Fruit fly (Drosophila melanogaster): ENCODE data around the gene nero.

Gene nero

DNA sequence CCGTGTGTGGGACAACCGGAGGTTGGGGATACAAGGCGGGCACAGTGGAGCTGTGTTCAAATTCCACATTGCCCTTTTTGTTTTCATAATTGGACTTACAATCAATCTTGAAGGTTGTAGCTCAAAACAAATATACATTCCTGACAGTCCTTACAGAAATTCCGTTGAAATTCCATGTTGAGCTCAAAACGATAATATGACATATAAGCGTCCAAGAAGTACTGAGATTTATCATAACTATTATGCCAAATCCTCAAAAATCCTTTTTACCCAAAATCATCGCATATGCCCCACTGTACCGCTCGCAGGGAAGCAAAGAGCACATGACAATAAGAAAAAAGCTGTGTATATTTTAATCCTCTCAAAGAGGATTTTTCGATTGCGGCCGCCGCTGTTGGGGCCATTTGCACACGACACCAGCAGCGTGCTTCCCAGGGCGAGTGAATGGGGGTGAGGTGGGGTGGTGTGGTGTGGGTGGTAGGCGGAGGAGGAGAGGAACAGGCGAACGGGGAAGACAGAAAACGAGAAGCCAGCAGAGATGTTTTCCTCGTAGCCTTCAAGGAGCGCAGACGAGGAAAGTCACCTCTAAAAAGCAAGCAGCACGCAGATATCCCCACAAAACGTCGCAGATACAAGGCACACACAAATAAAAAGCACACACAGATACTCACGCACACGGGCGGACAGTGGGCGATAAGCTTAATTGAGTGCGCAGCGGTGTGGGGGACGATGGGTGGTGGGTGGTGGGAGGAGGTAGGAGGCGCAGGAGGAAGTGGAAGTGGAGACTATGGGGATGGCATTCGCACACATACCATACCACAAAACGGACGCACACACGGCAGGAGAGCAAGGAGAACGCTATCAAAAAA is 29.8 kb downstream of the nero start (continued):
- TF ChIP-seq eg (GFP tag; IDR thresholded peaks at IDR 0.05) (peak; percentile 55; the same call in 1 of the 3 replicates), Hr38 (GFP tag; optimal IDR thresholded peaks at IDR 0.05) (no peak), CG6276 (GFP tag; optimal IDR thresholded peaks at IDR 0.05) (peak; percentile 66), Sox15 (GFP tag; optimal IDR thresholded peaks at IDR 0.05) (peak; percentile 81), Sox102F (GFP tag; optimal IDR thresholded peaks at IDR 0.05) (peak; percentile 84), CG15336 (GFP tag; IDR thresholded peaks at IDR 0.05) (peak; percentile 74), CG11902 (GFP tag; optimal IDR thresholded peaks at IDR 0.05) (peak; percentile 67), CG3919 (GFP tag; optimal IDR thresholded peaks at IDR 0.05) (peak; percentile 80), OdsH (GFP tag; optimal IDR thresholded peaks at IDR 0.05) (peak; percentile 88), acj6 (GFP tag; optimal IDR thresholded peaks at IDR 0.05) (peak; percentile 87), Met (GFP tag; optimal IDR thresholded peaks at IDR 0.05) (peak; percentile 89), Hr39 (GFP tag; optimal IDR thresholded peaks at IDR 0.05) (peak; percentile 87), Ets96B (tag; optimal IDR thresholded peaks at IDR 0.05) (peak; percentile 80), dsx (GFP tag; optimal IDR thresholded peaks at IDR 0.05; ENCODE audit: poor library complexity, severe bottlenecking) (peak; percentile 76), Blimp-1 (GFP tag; optimal IDR thresholded peaks at IDR 0.05) (no peak), ss (GFP tag; optimal IDR thresholded peaks at IDR 0.05) (peak; percentile 70 to 82), Gug (GFP tag; IDR thresholded peaks at IDR 0.05) (peak; percentile 57; the same call in 1 of the 2 replicates), CG8319 (GFP tag; optimal IDR thresholded peaks at IDR 0.05) (peak; percentile 63), CG10631 (GFP tag; optimal IDR thresholded peaks at IDR 0.05) (peak; percentile 77), salr (GFP tag; optimal IDR thresholded peaks at IDR 0.05) (peak; percentile 51 to 81), Eip78C (GFP tag) (peak; percentile 95)

DNA sequence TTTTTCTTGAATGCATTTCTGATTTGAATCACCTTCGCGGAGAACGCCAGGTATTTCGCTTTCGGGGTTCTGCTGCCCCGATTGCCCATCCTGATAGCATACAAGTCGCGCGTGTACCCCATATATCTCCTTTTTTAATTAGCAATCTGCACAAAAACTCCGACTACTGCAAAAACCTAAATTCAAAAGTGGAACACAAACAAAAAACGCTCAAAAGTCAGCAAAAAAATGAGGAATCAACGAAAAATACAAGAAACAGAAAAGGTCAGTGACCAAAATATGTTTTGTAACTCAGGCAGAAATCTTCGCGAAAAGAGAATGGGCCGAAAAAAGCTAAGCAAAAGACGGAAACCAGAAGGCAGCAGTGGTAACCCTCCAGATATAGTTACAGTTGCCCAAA is 31.1 kb downstream of the nero start:
- no peak for TF ChIP-seq CG6808 (GFP tag; optimal IDR thresholded peaks at IDR 0.05)
- no peak for TF ChIP-seq pdm3 (GFP tag; optimal IDR thresholded peaks at IDR 0.05)
- no peak for TF ChIP-seq eg (GFP tag; IDR thresholded peaks at IDR 0.05)
- no peak for TF ChIP-seq Hr38 (GFP tag; optimal IDR thresholded peaks at IDR 0.05)
- TF ChIP-seq svp (GFP tag): no peak
- no peak for TF ChIP-seq CG6792 (GFP tag; optimal IDR thresholded peaks at IDR 0.05)
- TF ChIP-seq CG11294 (GFP tag; IDR thresholded peaks at IDR 0.05): no peak
- TF ChIP-seq CG34406 (GFP tag; optimal IDR thresholded peaks at IDR 0.05): no peak
- no peak for TF ChIP-seq CG8319 (GFP tag; optimal IDR thresholded peaks at IDR 0.05)
- no peak for TF ChIP-seq esn (GFP tag; optimal IDR thresholded peaks at IDR 0.05)
- TF ChIP-seq CG32006 (GFP tag; optimal IDR thresholded peaks at IDR 0.05): no peak
- TF ChIP-seq Ets21C (GFP tag; optimal IDR thresholded peaks at IDR 0.05): no peak

DNA sequence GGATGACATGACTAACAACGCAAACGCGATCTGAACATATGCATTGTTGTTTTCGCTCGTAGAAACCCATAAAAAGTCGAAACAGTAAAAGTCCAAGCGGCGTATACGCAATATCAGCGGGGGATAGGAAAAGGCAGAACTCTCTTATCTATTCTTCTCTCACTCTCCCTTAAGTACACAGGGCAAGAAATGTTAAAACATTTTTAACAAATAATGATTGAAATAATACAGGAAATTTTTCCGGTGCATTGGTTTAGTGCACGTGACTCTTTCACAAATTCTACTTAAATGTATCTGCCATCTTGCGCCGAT is 31.7 kb downstream of the nero start:
- TF ChIP-seq Eip78C (GFP tag): peak; percentile 61
- peak; percentile 14 for TF ChIP-seq Sox102F (GFP tag; optimal IDR thresholded peaks at IDR 0.05)
- TF ChIP-seq net (GFP tag; optimal IDR thresholded peaks at IDR 0.05): peak; percentile 36
- peak; percentile 2 for TF ChIP-seq pdm3 (GFP tag; optimal IDR thresholded peaks at IDR 0.05)
- TF ChIP-seq cyc (GFP tag; optimal IDR thresholded peaks at IDR 0.05): peak; percentile 15
- TF ChIP-seq svp (GFP tag): peak; percentile 77
- no peak for TF ChIP-seq dac (GFP tag; optimal IDR thresholded peaks at IDR 0.05)
- TF ChIP-seq fkh (GFP tag; optimal IDR thresholded peaks at IDR 0.05): peak; percentile 70
- no peak for TF ChIP-seq CG6792 (GFP tag; optimal IDR thresholded peaks at IDR 0.05)
- peak; percentile 20 for TF ChIP-seq Smox (GFP tag; optimal IDR thresholded peaks at IDR 0.05)
- no peak for TF ChIP-seq Gug (GFP tag; IDR thresholded peaks at IDR 0.05)
- peak; percentile 2 for TF ChIP-seq lz (GFP tag; optimal IDR thresholded peaks at IDR 0.05)
- TF ChIP-seq CG6163 (GFP tag; IDR thresholded peaks at IDR 0.05): peak; percentile 12; the same call in 1 of the 3 replicates
- TF ChIP-seq topi (GFP tag; optimal IDR thresholded peaks at IDR 0.05): peak; percentile 13
- 0 out of 3 replicates have a peak, but pooled peaks have one; percentile 27 for TF ChIP-seq eg (GFP tag; IDR thresholded peaks at IDR 0.05)
- TF ChIP-seq achi (GFP tag; optimal IDR thresholded peaks at IDR 0.05): peak; percentile 7

Data from whole organism, prepupa.